Worm (Caenorhabditis elegans) whole organism, early embryonic: ENCODE data around the gene B0244.16.

Experiments
- aly-1 ChIP-seq: sonication (generic microtip); optimal IDR thresholded peaks from 2 replicates; lab custom pipeline; 2016; ENCODE audit warnings: missing genetic modification characterization, missing compliant biosample characterization
- ama-1 ChIP-seq: fragments of 150-350 bp; optimal IDR thresholded peaks from 2 replicates; lab custom pipeline; 2014
- ceh-13 ChIP-seq: fragments of 200-800 bp; sonication (Bioruptor generic); optimal IDR thresholded peaks from 2 replicates; lab custom pipeline; 2018; ENCODE audit warnings: mild to moderate bottlenecking, missing genetic modification characterization, missing compliant biosample characterization
- ceh-36 ChIP-seq: sonication (generic microtip); optimal IDR thresholded peaks from 2 replicates; lab custom pipeline; 2016; ENCODE audit warnings: missing genetic modification characterization, inconsistent platforms, missing compliant biosample characterization
- ets-7 ChIP-seq: sonication (generic microtip); optimal IDR thresholded peaks from 2 replicates; lab custom pipeline; 2016; ENCODE audit warnings: missing genotype, missing genetic modification characterization, missing compliant biosample characterization
- hmg-4 ChIP-seq: fragments of 200-800 bp; sonication (Bioruptor generic); optimal IDR thresholded peaks from 2 replicates; lab custom pipeline; 2018; ENCODE audit warnings: mild to moderate bottlenecking, missing genetic modification characterization, missing compliant biosample characterization
- sea-1 ChIP-seq: fragments of 200-800 bp; sonication (Bioruptor generic); conservative IDR thresholded peaks from 2 replicates; pipeline ENCODE4 v1.3.6; 2022; ENCODE audit warnings: missing genetic modification characterization, missing compliant biosample characterization
- tra-4 ChIP-seq: sonication (generic microtip); optimal IDR thresholded peaks from 2 replicates; lab custom pipeline; 2017; ENCODE audit warnings: missing genetic modification characterization, missing compliant biosample characterization

ce11 chrIII:5734328-5734727, 6.4 kb upstream of the B0244.16 start:
- TF ChIP-seq ama-1 (lab: Kevin White, UChicago) (no peak), sea-1 (GFP tag; lab: Robert Waterston, UW) (no peak), tra-4 (tag; lab: Kevin White, UChicago) (no peak), ceh-36 (no peak), ets-7 (tag; lab: Kevin White, UChicago) (no peak), aly-1 (tag; lab: Kevin White, UChicago) (no peak), hmg-4 (GFP tag; lab: Kevin White, UChicago) (no peak), ceh-13 (GFP tag; lab: Kevin White, UChicago) (no peak)
